Worm (Caenorhabditis elegans) whole organism, L1 larva: ENCODE measurements around the gene C36E8.4.

Experiments used
- C16A3.4 ChIP-seq: fragments of 150-350 bp; optimal IDR thresholded peaks from 2 replicates; lab custom pipeline; 2014; ENCODE audit warnings: missing biosample characterization, missing genetic modification characterization
- C34B4.2 ChIP-seq: sonication (generic microtip); optimal IDR thresholded peaks from 2 replicates; lab custom pipeline; 2017; ENCODE audit warnings: mild to moderate bottlenecking, missing genetic modification characterization, missing compliant biosample characterization
- F16B12.6 ChIP-seq: fragments of 150-350 bp; optimal IDR thresholded peaks from 2 replicates; lab custom pipeline; 2014; ENCODE audit warnings: missing biosample characterization, missing genetic modification characterization
- aha-1 ChIP-seq: fragments of 150-350 bp; optimal IDR thresholded peaks from 2 replicates; lab custom pipeline; 2014; ENCODE audit warnings: missing biosample characterization, missing genetic modification characterization
- aly-2 ChIP-seq: fragments of 150-350 bp; optimal IDR thresholded peaks from 2 replicates; lab custom pipeline; 2014; ENCODE audit warnings: missing biosample characterization, missing genetic modification characterization
- ceh-63 ChIP-seq: fragments of 200-800 bp; sonication (Bioruptor generic); optimal IDR thresholded peaks from 2 replicates; lab custom pipeline; 2018; ENCODE audit warnings: mild to moderate bottlenecking, missing genetic modification characterization, missing compliant biosample characterization
- ceh-82 ChIP-seq, 3 experiments: fragments of 150-350 bp in 1 of 3; sonication (generic microtip) in 2 of 3; optimal IDR thresholded peaks; 2 replicates each; lab custom pipeline; 2014 to 2017; ENCODE audit warnings: missing biosample characterization in 3 of 3, missing genetic modification characterization in 3 of 3
- ceh-90 ChIP-seq: sonication (generic microtip); optimal IDR thresholded peaks from 2 replicates; lab custom pipeline; 2016; ENCODE audit warnings: missing genetic modification characterization, missing compliant biosample characterization
- ces-1 ChIP-seq: fragments of 150-350 bp; optimal IDR thresholded peaks from 2 replicates; lab custom pipeline; 2014; ENCODE audit warnings: missing biosample characterization, missing genetic modification reagents, missing genetic modification characterization
- efl-1 ChIP-seq, 4 experiments: fragments of 150-350 bp; optimal IDR thresholded peaks in 3 of 4; peaks in 1 of 4; 1 replicate in 1 of 4; 2 replicates in 3 of 4; lab custom pipeline; 2014; ENCODE audit warnings: missing biosample characterization in 2 of 4, missing genetic modification characterization in 2 of 4, missing genetic modification reagents in 2 of 4
- efl-3 ChIP-seq: fragments of 200-800 bp; sonication (Bioruptor generic); optimal IDR thresholded peaks from 2 replicates; lab custom pipeline; 2018; ENCODE audit warnings: mild to moderate bottlenecking, missing genetic modification characterization, missing compliant biosample characterization
- egl-27 ChIP-seq, 2 experiments: fragments of 150-350 bp in 1 of 2; sonication (generic microtip); optimal IDR thresholded peaks; 3 replicates each; lab custom pipeline; 2017 to 2018; ENCODE audit warnings: missing biosample characterization in 2 of 2, missing genetic modification characterization in 2 of 2, missing genetic modification reagents in 2 of 2
- elt-3 ChIP-seq, 6 experiments: fragments of 150-350 bp in 1 of 6; sonication (generic microtip); optimal IDR thresholded peaks; 2 replicates each; lab custom pipeline; 2017 to 2018; ENCODE audit warnings: missing biosample characterization in 6 of 6, missing genetic modification characterization in 6 of 6, inconsistent platforms in 1 of 6
- fkh-10 ChIP-seq: sonication (generic microtip); optimal IDR thresholded peaks from 2 replicates; lab custom pipeline; 2017; ENCODE audit warnings: missing biosample characterization, missing genetic modification reagents, missing genetic modification characterization
- fkh-4 ChIP-seq: sonication (generic microtip); optimal IDR thresholded peaks from 2 replicates; lab custom pipeline; 2016; ENCODE audit warnings: missing compliant biosample characterization, missing genetic modification characterization, borderline replicate concordance
- fkh-8 ChIP-seq: sonication (generic microtip); optimal IDR thresholded peaks from 2 replicates; lab custom pipeline; 2016; ENCODE audit warnings: mild to moderate bottlenecking, missing genetic modification characterization, missing compliant biosample characterization
- grh-1 ChIP-seq: fragments of 200-800 bp; sonication (Bioruptor generic); IDR thresholded peaks from 2 replicates; pipeline ENCODE4 v1.3.6; 2022; ENCODE audit warnings: missing genetic modification reagents, missing genetic modification characterization, missing compliant biosample characterization
- hlh-4 ChIP-seq: sonication (generic microtip); optimal IDR thresholded peaks from 2 replicates; lab custom pipeline; 2016; ENCODE audit warnings: mild to moderate bottlenecking, missing genetic modification characterization, missing compliant biosample characterization
- hpl-2 ChIP-seq: fragments of 150-350 bp; optimal IDR thresholded peaks from 2 replicates; lab custom pipeline; 2014; ENCODE audit warnings: missing biosample characterization, missing genetic modification reagents, missing genetic modification characterization
- jun-1 ChIP-seq: fragments of 150-350 bp; optimal IDR thresholded peaks from 2 replicates; lab custom pipeline; 2014; ENCODE audit warnings: missing biosample characterization, missing genetic modification reagents, missing genetic modification characterization
- lin-13 ChIP-seq: fragments of 150-350 bp; optimal IDR thresholded peaks from 2 replicates; lab custom pipeline; 2014; ENCODE audit warnings: missing biosample characterization, missing genetic modification reagents, missing genetic modification characterization
- lin-14 ChIP-seq: fragments of 200-800 bp; sonication (Bioruptor generic); optimal IDR thresholded peaks from 2 replicates; lab custom pipeline; 2018; ENCODE audit warnings: mild to moderate bottlenecking, missing genetic modification characterization, moderate library complexity, missing compliant biosample characterization
- lin-35 ChIP-seq, 2 experiments: fragments of 150-350 bp; optimal IDR thresholded peaks; 2 replicates each; lab custom pipeline; 2014; ENCODE audit warnings: missing biosample characterization in 2 of 2, missing genetic modification characterization in 2 of 2, missing genetic modification reagents in 2 of 2
- lir-3 ChIP-seq: sonication (generic microtip); optimal IDR thresholded peaks from 2 replicates; lab custom pipeline; 2016; ENCODE audit warnings: mild to moderate bottlenecking, missing genetic modification characterization, moderate library complexity, missing compliant biosample characterization; ENCODE audit not compliant: poor library complexity
- lsy-2 ChIP-seq, 2 experiments: fragments of 150-350 bp; optimal IDR thresholded peaks; 2 replicates each; lab custom pipeline; 2014; ENCODE audit warnings: missing biosample characterization in 2 of 2, missing genetic modification characterization in 2 of 2
- mef-2 ChIP-seq: fragments of 150-350 bp; optimal IDR thresholded peaks from 2 replicates; lab custom pipeline; 2014; ENCODE audit warnings: missing biosample characterization, missing genetic modification characterization
- nhr-11 ChIP-seq: fragments of 150-350 bp; optimal IDR thresholded peaks from 2 replicates; lab custom pipeline; 2014; ENCODE audit warnings: missing biosample characterization, missing genetic modification characterization
- nhr-12 ChIP-seq: sonication (generic microtip); optimal IDR thresholded peaks from 2 replicates; lab custom pipeline; 2017; ENCODE audit warnings: missing biosample characterization, missing genetic modification characterization
- nhr-237 ChIP-seq: fragments of 150-350 bp; optimal IDR thresholded peaks from 2 replicates; lab custom pipeline; 2014; ENCODE audit warnings: missing biosample characterization, missing genetic modification characterization
- nhr-28 ChIP-seq: fragments of 150-350 bp; optimal IDR thresholded peaks from 2 replicates; lab custom pipeline; 2014; ENCODE audit warnings: missing biosample characterization, missing genetic modification characterization
- nhr-47 ChIP-seq: sonication (generic microtip); optimal IDR thresholded peaks from 2 replicates; lab custom pipeline; 2016; ENCODE audit warnings: mild to moderate bottlenecking, missing genetic modification characterization, moderate library complexity, missing compliant biosample characterization
- nhr-71 ChIP-seq: sonication (generic microtip); optimal IDR thresholded peaks from 2 replicates; lab custom pipeline; 2016; ENCODE audit warnings: mild to moderate bottlenecking, missing genetic modification characterization, moderate library complexity, missing compliant biosample characterization
- nhr-77 ChIP-seq: fragments of 150-350 bp; optimal IDR thresholded peaks from 2 replicates; lab custom pipeline; 2014; ENCODE audit warnings: missing biosample characterization, missing genetic modification characterization
- nhr-90 ChIP-seq: sonication (generic microtip); optimal IDR thresholded peaks from 2 replicates; lab custom pipeline; 2016; ENCODE audit warnings: mild to moderate bottlenecking, missing genetic modification characterization, missing compliant biosample characterization; ENCODE audit not compliant: poor library complexity
- pax-3 ChIP-seq: fragments of 200-800 bp; sonication (Bioruptor generic); optimal IDR thresholded peaks from 2 replicates; lab custom pipeline; 2018; ENCODE audit warnings: mild to moderate bottlenecking, missing genetic modification characterization, moderate library complexity, missing compliant biosample characterization
- pqm-1 ChIP-seq: sonication (generic microtip); optimal IDR thresholded peaks from 3 replicates; lab custom pipeline; 2017; ENCODE audit warnings: missing biosample characterization, missing genetic modification characterization
- sox-4 ChIP-seq: sonication (generic microtip); optimal IDR thresholded peaks from 2 replicates; lab custom pipeline; 2016; ENCODE audit warnings: missing genetic modification characterization, missing compliant biosample characterization
- sptf-1 ChIP-seq: fragments of 150-350 bp; optimal IDR thresholded peaks from 2 replicates; lab custom pipeline; 2014; ENCODE audit warnings: missing biosample characterization, missing genetic modification characterization
- sup-37 ChIP-seq: fragments of 200-800 bp; sonication (Bioruptor generic); optimal IDR thresholded peaks from 2 replicates; lab custom pipeline; 2018; ENCODE audit warnings: mild to moderate bottlenecking, missing genetic modification characterization, missing compliant biosample characterization
- swsn-7 ChIP-seq: sonication (generic microtip); optimal IDR thresholded peaks from 2 replicates; lab custom pipeline; 2016; ENCODE audit warnings: missing genetic modification characterization, missing compliant biosample characterization
- tbx-2 ChIP-seq: sonication (generic microtip); optimal IDR thresholded peaks from 2 replicates; lab custom pipeline; 2016; ENCODE audit warnings: missing genetic modification characterization, missing compliant biosample characterization
- tlp-1 ChIP-seq: fragments of 150-350 bp; optimal IDR thresholded peaks from 2 replicates; lab custom pipeline; 2014; ENCODE audit warnings: missing biosample characterization, missing genetic modification characterization
- unc-98 ChIP-seq: fragments of 200-800 bp; sonication (Bioruptor generic); IDR thresholded peaks from 2 replicates; pipeline ENCODE4 v1.3.6; 2022; ENCODE audit warnings: missing genetic modification characterization, missing compliant biosample characterization
- vab-15 ChIP-seq: sonication (generic microtip); optimal IDR thresholded peaks from 2 replicates; lab custom pipeline; 2017; ENCODE audit warnings: missing genotype, mild to moderate bottlenecking, missing genetic modification characterization, missing compliant biosample characterization
- ztf-11 ChIP-seq, 2 experiments: sonication (generic microtip); optimal IDR thresholded peaks; 2 replicates each; lab custom pipeline; 2016 to 2017; ENCODE audit warnings: missing genetic modification characterization in 2 of 2, missing biosample characterization in 1 of 2, missing compliant biosample characterization in 1 of 2
- ztf-4 ChIP-seq: fragments of 150-350 bp; optimal IDR thresholded peaks from 2 replicates; lab custom pipeline; 2014; ENCODE audit warnings: missing biosample characterization, missing genetic modification characterization

Gene C36E8.4

ce11 chrIII:4010987-4011386, 1.1 kb upstream of the C36E8.4 start:
- no peak for TF ChIP-seq vab-15 (tag; lab: Kevin White, UChicago)
- TF ChIP-seq C34B4.2 (tag; lab: Kevin White, UChicago) = no peak
- TF ChIP-seq unc-98 (GFP tag; lab: Robert Waterston, UW) = no peak
- TF ChIP-seq grh-1 (GFP tag; lab: Robert Waterston, UW) = no peak
- no peak for TF ChIP-seq sup-37 (GFP tag; lab: Kevin White, UChicago)
- TF ChIP-seq ceh-82 (tag; optimal IDR thresholded peaks at IDR 0.05; lab: Kevin White, UChicago) = no peak
- no peak for TF ChIP-seq efl-1 (optimal IDR thresholded peaks at IDR 0.05; lab: Kevin White, UChicago)
- TF ChIP-seq efl-1 (GFP tag; optimal IDR thresholded peaks at IDR 0.05 in 1 of 2; lab: Kevin White, UChicago) = peak in 1 of 2 experiments; percentile 28
- TF ChIP-seq nhr-77 (tag; lab: Kevin White, UChicago) = no peak
- TF ChIP-seq pax-3 (tag; lab: Kevin White, UChicago) = no peak

- no peak for TF ChIP-seq aha-1
- no peak for TF ChIP-seq pqm-1 (tag; lab: Kevin White, UChicago)
- no peak for TF ChIP-seq C16A3.4 (tag; lab: Kevin White, UChicago)
- no peak for TF ChIP-seq fkh-8 (tag; lab: Kevin White, UChicago)
- TF ChIP-seq lin-13 (GFP tag; lab: Kevin White, UChicago) = no peak
- no peak for TF ChIP-seq mef-2 (tag; lab: Kevin White, UChicago)
- TF ChIP-seq hpl-2 (GFP tag; lab: Kevin White, UChicago) = no peak
- TF ChIP-seq lin-14 (GFP tag; lab: Kevin White, UChicago) = no peak
- TF ChIP-seq nhr-28 = no peak
- TF ChIP-seq nhr-11 (tag; lab: Kevin White, UChicago) = no peak
- no peak for TF ChIP-seq elt-3 (tag; optimal IDR thresholded peaks at IDR 0.05; lab: Kevin White, UChicago)
- TF ChIP-seq ztf-4 (tag; lab: Kevin White, UChicago) = no peak
- no peak for TF ChIP-seq sup-37 (GFP tag; lab: Kevin White, UChicago)
- TF ChIP-seq nhr-12 (tag; lab: Kevin White, UChicago) = no peak
- no peak for TF ChIP-seq F16B12.6 (tag; lab: Kevin White, UChicago)
Observed at ce11 chrIII:4013061-4013460, 925 bp downstream of the C36E8.4 start.

ce11 chrIII:4015382-4015986, 3.3 kb downstream of the C36E8.4 start:
- TF ChIP-seq swsn-7 (no peak), vab-15 (tag; lab: Kevin White, UChicago) (no peak), ztf-11 (tag; optimal IDR thresholded peaks at IDR 0.05; lab: Kevin White, UChicago) (no peak), egl-27 (tag; optimal IDR thresholded peaks at IDR 0.05; lab: Kevin White, UChicago) (no peak), lin-35 (GFP tag; optimal IDR thresholded peaks at IDR 0.05; lab: Kevin White, UChicago) (no peak), aha-1 (no peak), ces-1 (GFP tag; lab: Kevin White, UChicago) (no peak), tlp-1 (peak; percentile 89), tbx-2 (no peak), lin-13 (GFP tag; lab: Kevin White, UChicago) (no peak), sox-4 (tag; lab: Kevin White, UChicago) (no peak), ceh-90 (tag; lab: Kevin White, UChicago) (no peak), C16A3.4 (tag; lab: Kevin White, UChicago) (no peak), aly-2 (tag; lab: Kevin White, UChicago) (peak; percentile 88), hlh-4 (tag; lab: Kevin White, UChicago) (no peak), lsy-2 (tag; optimal IDR thresholded peaks at IDR 0.05; lab: Kevin White, UChicago) (peak; percentile 11 to 23), ceh-82 (tag; optimal IDR thresholded peaks at IDR 0.05; lab: Kevin White, UChicago) (no peak), ceh-63 (GFP tag; lab: Kevin White, UChicago) (no peak), lin-14 (GFP tag; lab: Kevin White, UChicago) (peak; percentile 20), efl-3 (GFP tag; lab: Kevin White, UChicago) (no peak), fkh-10 (GFP tag; lab: Kevin White, UChicago) (no peak), efl-1 (optimal IDR thresholded peaks at IDR 0.05; lab: Kevin White, UChicago) (no peak), efl-1 (GFP tag; optimal IDR thresholded peaks at IDR 0.05 in 1 of 2; lab: Kevin White, UChicago) (peak in 1 of 2 experiments; percentile 92), grh-1 (GFP tag; lab: Robert Waterston, UW) (peak; percentile 28; the same call in 1 of the 2 replicates), lir-3 (no peak), nhr-47 (no peak), jun-1 (no peak), fkh-4 (tag; lab: Kevin White, UChicago) (no peak), nhr-28 (no peak), nhr-90 (peak; percentile 17), unc-98 (GFP tag; lab: Robert Waterston, UW) (no peak), nhr-237 (tag; lab: Kevin White, UChicago) (no peak), nhr-71 (tag; lab: Kevin White, UChicago) (peak; percentile 1), sup-37 (GFP tag; lab: Kevin White, UChicago) (no peak), sptf-1 (tag; lab: Kevin White, UChicago) (no peak)
